Fruit fly (Drosophila melanogaster) whole organism, wandering third instar larva: ENCODE measurements around the gene CG32248.

Experiments
- Abd-B ChIP-seq: fragments of >200 bp; optimal IDR thresholded peaks from 2 replicates; lab custom pipeline; 2017; ENCODE audit warnings: missing biosample characterization, missing genetic modification characterization
- GATAd ChIP-seq: sonication (Bioruptor generic); optimal IDR thresholded peaks from 2 replicates; lab custom pipeline; 2016; ENCODE audit warnings: missing biosample characterization, missing genetic modification characterization
- HLH106 ChIP-seq: fragments of 200-800 bp; optimal IDR thresholded peaks from 3 replicates; lab custom pipeline; 2019; ENCODE audit warnings: missing biosample characterization, mild to moderate bottlenecking, missing genetic modification characterization, moderate library complexity
- Jra ChIP-seq: sonication (Bioruptor generic); optimal IDR thresholded peaks from 2 replicates; lab custom pipeline; 2016; ENCODE audit warnings: missing biosample characterization, missing genetic modification characterization
- Myc ChIP-seq: fragments of >200 bp; optimal IDR thresholded peaks from 2 replicates; lab custom pipeline; 2017
- N ChIP-seq: fragments of >200 bp; optimal IDR thresholded peaks from 2 replicates; lab custom pipeline; 2018; ENCODE audit warnings: missing biosample characterization, missing external identifiers, missing genetic modification characterization
- OdsH ChIP-seq: fragments of 200-800 bp; sonication (Bioruptor generic); optimal IDR thresholded peaks from 2 replicates; lab custom pipeline; 2016; ENCODE audit warnings: missing biosample characterization, mild to moderate bottlenecking, missing genetic modification characterization
- Vsx2 ChIP-seq: fragments of 200-300, 225-300 bp; sonication (Bioruptor generic); optimal IDR thresholded peaks from 2 replicates; lab custom pipeline; 2018; ENCODE audit warnings: missing biosample characterization, missing genetic modification characterization; ENCODE audit not compliant: partially characterized antibody
- fru ChIP-seq: fragments of 200-800 bp; sonication (Bioruptor generic); optimal IDR thresholded peaks from 3 replicates; lab custom pipeline; 2016; ENCODE audit warnings: missing biosample characterization, mild to moderate bottlenecking, missing genetic modification characterization
- jim ChIP-seq: fragments of 175-275, 200-325 bp; sonication (Bioruptor generic); optimal IDR thresholded peaks from 2 replicates; lab custom pipeline; 2016; ENCODE audit warnings: missing biosample characterization, mild to moderate bottlenecking, missing genetic modification characterization
- pan ChIP-seq: fragments of >200 bp; optimal IDR thresholded peaks from 2 replicates; lab custom pipeline; 2017
- psq ChIP-seq: fragments of 200-800 bp; sonication (Bioruptor generic); optimal IDR thresholded peaks from 3 replicates; lab custom pipeline; 2017; ENCODE audit warnings: missing biosample characterization, mild to moderate bottlenecking, missing genetic modification characterization, moderate library complexity
- usp ChIP-seq: fragments of >200 bp; optimal IDR thresholded peaks from 2 replicates; lab custom pipeline; 2017; ENCODE audit warnings: missing biosample characterization, missing genetic modification characterization
- woc ChIP-seq: sonication (Bioruptor generic); optimal IDR thresholded peaks from 2 replicates; lab custom pipeline; 2016; ENCODE audit warnings: missing biosample characterization, mild to moderate bottlenecking, missing genetic modification characterization

- TF ChIP-seq pan (lab: Kevin White, UChicago), result no peak
- TF ChIP-seq psq, result no peak
- no peak for TF ChIP-seq jim (GFP tag; lab: Kevin White, UChicago)
- no peak for TF ChIP-seq Vsx2 (GFP tag; lab: Kevin White, UChicago)
- TF ChIP-seq N, result no peak
- no peak for TF ChIP-seq GATAd (GFP tag; lab: Kevin White, UChicago)
- no peak for TF ChIP-seq fru (GFP tag; lab: Kevin White, UChicago)
- TF ChIP-seq HLH106 (tag; lab: Kevin White, UChicago), result no peak
- no peak for TF ChIP-seq woc (GFP tag; lab: Kevin White, UChicago)
- no peak for TF ChIP-seq Myc (lab: Kevin White, UChicago)
- no peak for TF ChIP-seq OdsH
- TF ChIP-seq Jra (GFP tag; lab: Kevin White, UChicago), result no peak
- no peak for TF ChIP-seq usp (GFP tag; lab: Kevin White, UChicago)
- no peak for TF ChIP-seq Abd-B (GFP tag; lab: Kevin White, UChicago)
Measured at dm6 chr3L:4461454-4462045, 10.0 kb upstream of the CG32248 start, which contains the start of gene CG15023.
